Fruit fly (Drosophila melanogaster) whole organism, embryonic: ENCODE data around the gene CG43779.

Experiments used
- CG2199 ChIP-seq: fragments of 200-800 bp; sonication (Bioruptor generic); IDR thresholded peaks from 3 replicates; pipeline ENCODE4 v1.3.6; 2022; ENCODE audit warnings: missing biosample characterization, missing genetic modification characterization
- CG5180 ChIP-seq: fragments of 200-800 bp; sonication (Bioruptor generic); optimal IDR thresholded peaks from 3 replicates; lab custom pipeline; 2017; ENCODE audit warnings: missing biosample characterization, missing genetic modification characterization, mild to moderate bottlenecking, moderate library complexity, missing genetic modification reagents
- CG6175 ChIP-seq: fragments of 200-800 bp; sonication (Bioruptor generic); IDR thresholded peaks from 3 replicates; pipeline ENCODE4 v1.3.6; 2022; ENCODE audit warnings: missing biosample characterization, missing genetic modification characterization
- Doc3 ChIP-seq: fragments of 200-800 bp; sonication (Bioruptor generic); IDR thresholded peaks from 3 replicates; pipeline ENCODE4 v1.3.6; 2022; ENCODE audit warnings: missing biosample characterization, missing genetic modification characterization; ENCODE audit not compliant: partially characterized antibody
- ap ChIP-seq: fragments of 200-800 bp; sonication (Bioruptor generic); IDR thresholded peaks from 2 replicates; pipeline ENCODE4 v1.3.6; 2022; ENCODE audit warnings: missing biosample characterization, missing genetic modification characterization
- cas ChIP-seq: fragments of 200-800 bp; sonication (Bioruptor generic); IDR thresholded peaks from 2 replicates; pipeline ENCODE4 v1.3.6; 2022; ENCODE audit warnings: missing biosample characterization, missing genetic modification characterization
- exex ChIP-seq: fragments of 200-800 bp; sonication (Bioruptor generic); optimal IDR thresholded peaks from 4 replicates; lab custom pipeline; 2018; ENCODE audit warnings: missing biosample characterization, mild to moderate bottlenecking, missing genetic modification characterization, moderate library complexity
- sens-2 ChIP-seq: fragments of 200-800 bp; sonication (Bioruptor generic); IDR thresholded peaks from 2 replicates; pipeline ENCODE4 v1.3.6; 2022; ENCODE audit warnings: missing biosample characterization, missing genetic modification characterization

DNA sequence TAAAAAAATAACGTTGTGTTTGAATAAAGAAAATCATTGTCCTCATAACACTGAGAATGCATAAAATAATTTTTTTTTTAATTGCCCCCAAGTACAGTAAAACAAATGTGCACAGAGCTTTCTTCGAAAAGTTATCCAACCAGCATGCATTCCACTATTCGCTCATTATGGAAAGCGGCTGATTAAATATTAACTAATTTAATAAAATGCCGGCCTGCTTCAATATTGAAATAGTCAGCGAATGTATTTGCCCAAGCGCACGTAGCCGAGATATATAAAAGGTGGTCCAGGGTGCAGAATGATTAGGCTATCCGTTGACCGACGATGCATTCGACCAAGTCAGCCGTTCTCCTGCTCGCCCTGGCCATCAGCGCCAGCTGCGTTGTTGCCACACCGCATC, 40.9 kb upstream of the CG43779 start, which contains the start of gene CG16826:
- TF ChIP-seq cas (GFP tag; lab: Robert Waterston, UW), result no peak
- TF ChIP-seq CG2199 (GFP tag; lab: Robert Waterston, UW), result no peak
- no peak for TF ChIP-seq exex
- no peak for TF ChIP-seq CG5180 (GFP tag; lab: Kevin White, UChicago)
- no peak for TF ChIP-seq sens-2 (GFP tag; lab: Robert Waterston, UW)
- no peak for TF ChIP-seq CG6175 (GFP tag; lab: Robert Waterston, UW)
- TF ChIP-seq Doc3 (GFP tag; lab: Robert Waterston, UW), result no peak
- no peak for TF ChIP-seq ap (GFP tag; lab: Robert Waterston, UW)
